Worm (Caenorhabditis elegans) whole organism, mixed stage, embryonic: ENCODE data around the gene Y37E11AL.9.

Experiments
- blmp-1 ChIP-seq: fragments of 150-350 bp; optimal IDR thresholded peaks from 2 replicates; lab custom pipeline; 2014; ENCODE audit warnings: missing biosample characterization, missing genetic modification characterization
- ceh-43 ChIP-seq: fragments of 200-800 bp; sonication (Bioruptor generic); optimal IDR thresholded peaks from 2 replicates; lab custom pipeline; 2018; ENCODE audit warnings: mild to moderate bottlenecking, missing genetic modification characterization, moderate library complexity, missing compliant biosample characterization
- elt-3 ChIP-seq: fragments of 150-350 bp; optimal IDR thresholded peaks from 2 replicates; lab custom pipeline; 2014; ENCODE audit warnings: missing biosample characterization, missing genetic modification characterization
- flh-1 ChIP-seq: fragments of 200-800 bp; sonication (Bioruptor generic); optimal IDR thresholded peaks from 2 replicates; lab custom pipeline; 2018; ENCODE audit warnings: mild to moderate bottlenecking, missing genetic modification characterization, moderate library complexity, missing compliant biosample characterization
- mep-1 ChIP-seq: fragments of 150-350 bp; optimal IDR thresholded peaks from 2 replicates; lab custom pipeline; 2017; ENCODE audit warnings: missing biosample characterization, missing genetic modification reagents, missing genetic modification characterization, inconsistent platforms
- mls-2 ChIP-seq: sonication (generic microtip); optimal IDR thresholded peaks from 2 replicates; lab custom pipeline; 2016; ENCODE audit warnings: mild to moderate bottlenecking, missing genetic modification characterization, moderate library complexity, missing compliant biosample characterization
- nhr-28 ChIP-seq: fragments of 150-350 bp; optimal IDR thresholded peaks from 2 replicates; lab custom pipeline; 2014; ENCODE audit warnings: missing biosample characterization, missing genetic modification characterization
- nhr-76 ChIP-seq: sonication (generic microtip); optimal IDR thresholded peaks from 2 replicates; lab custom pipeline; 2017; ENCODE audit warnings: missing biosample characterization, missing genetic modification characterization
- pha-4 ChIP-seq: fragments of 150-350 bp; optimal IDR thresholded peaks from 2 replicates; lab custom pipeline; 2018; ENCODE audit warnings: missing biosample characterization, missing genetic modification reagents, missing genetic modification characterization
- sem-2 ChIP-seq: fragments of 200-800 bp; sonication (Bioruptor generic); optimal IDR thresholded peaks from 2 replicates; lab custom pipeline; 2018; ENCODE audit warnings: mild to moderate bottlenecking, missing genetic modification characterization, missing compliant biosample characterization
- snpc-4 ChIP-seq: fragments of 150-350 bp; optimal IDR thresholded peaks from 2 replicates; lab custom pipeline; 2014; ENCODE audit warnings: missing biosample characterization, missing genetic modification characterization
- unc-62 ChIP-seq: fragments of 150-350 bp; optimal IDR thresholded peaks from 2 replicates; lab custom pipeline; 2014; ENCODE audit warnings: missing biosample characterization, missing genetic modification reagents, missing genetic modification characterization
- ztf-11 ChIP-seq: fragments of 150-350 bp; optimal IDR thresholded peaks from 2 replicates; lab custom pipeline; 2014; ENCODE audit warnings: missing biosample characterization, missing genetic modification characterization

DNA sequence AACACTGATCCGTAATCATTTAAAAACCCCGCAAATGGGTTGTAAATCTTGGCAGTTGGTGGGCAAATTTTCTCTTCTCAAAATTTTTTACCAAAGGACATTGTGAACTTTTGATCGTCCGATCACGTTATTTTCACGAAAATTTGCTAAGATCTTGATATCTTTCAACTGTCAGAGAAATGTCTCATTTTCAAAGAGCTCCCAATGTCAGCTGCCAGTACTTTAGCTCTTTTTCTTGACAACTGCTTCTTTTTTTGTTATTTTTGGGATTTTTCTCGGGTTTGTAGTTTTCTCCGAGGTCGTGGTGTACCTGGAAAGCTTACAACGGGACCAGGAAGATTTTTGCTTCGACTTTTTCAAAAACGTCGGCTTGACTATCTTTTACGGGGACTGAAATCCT is 44.6 kb downstream of the Y37E11AL.9 start:
- no peak for TF ChIP-seq flh-1
- no peak for TF ChIP-seq blmp-1 (tag; lab: Kevin White, UChicago)
- TF ChIP-seq elt-3 (tag; lab: Kevin White, UChicago) = no peak
- peak; percentile 45 for TF ChIP-seq unc-62 (GFP tag; lab: Kevin White, UChicago)
- no peak for TF ChIP-seq sem-2 (GFP tag; lab: Kevin White, UChicago)
- no peak for TF ChIP-seq mep-1 (tag; lab: Kevin White, UChicago)
- no peak for TF ChIP-seq ztf-11
- TF ChIP-seq pha-4 = no peak
- TF ChIP-seq nhr-28 (tag; lab: Kevin White, UChicago) = no peak
- no peak for TF ChIP-seq ceh-43 (GFP tag; lab: Kevin White, UChicago)
- no peak for TF ChIP-seq nhr-76 (tag; lab: Kevin White, UChicago)
- no peak for TF ChIP-seq mls-2 (tag; lab: Kevin White, UChicago)
- no peak for TF ChIP-seq snpc-4 (tag; lab: Kevin White, UChicago)
